Worm (Caenorhabditis elegans) whole organism, L3 larva: ENCODE results near the gene cdc-48.1.

Experiments
- ceh-82 ChIP-seq: fragments of 150-350 bp; optimal IDR thresholded peaks from 2 replicates; lab custom pipeline; 2014; ENCODE audit warnings: missing biosample characterization, missing genetic modification characterization
- elt-3 ChIP-seq, 3 experiments: fragments of 150-350 bp in 1 of 3; sonication (generic microtip) in 2 of 3; optimal IDR thresholded peaks; 2 replicates in 2 of 3; 4 replicates in 1 of 3; lab custom pipeline; 2014 to 2017; ENCODE audit warnings: missing biosample characterization in 3 of 3, missing genetic modification characterization in 3 of 3
- fkh-10 ChIP-seq: sonication (generic microtip); optimal IDR thresholded peaks from 2 replicates; lab custom pipeline; 2017; ENCODE audit warnings: missing biosample characterization, missing genetic modification reagents, missing genetic modification characterization
- lin-15B ChIP-seq: fragments of 150-350 bp; optimal IDR thresholded peaks from 2 replicates; lab custom pipeline; 2014; ENCODE audit warnings: missing biosample characterization, missing genetic modification characterization
- mdl-1 ChIP-seq: fragments of 150-350 bp; optimal IDR thresholded peaks from 2 replicates; lab custom pipeline; 2014; ENCODE audit warnings: missing biosample characterization, missing genetic modification characterization
- nfya-1 ChIP-seq: sonication (generic microtip); optimal IDR thresholded peaks from 2 replicates; lab custom pipeline; 2017; ENCODE audit warnings: missing genetic modification characterization, mild to moderate bottlenecking, missing compliant biosample characterization, antibody characterized with exemption, moderate library complexity; ENCODE audit not compliant: insufficient read depth
- unc-62 ChIP-seq: fragments of 150-350 bp; sonication (generic microtip); optimal IDR thresholded peaks from 4 replicates; lab custom pipeline; 2014; ENCODE audit warnings: missing biosample characterization, missing genetic modification reagents, missing genetic modification characterization

DNA sequence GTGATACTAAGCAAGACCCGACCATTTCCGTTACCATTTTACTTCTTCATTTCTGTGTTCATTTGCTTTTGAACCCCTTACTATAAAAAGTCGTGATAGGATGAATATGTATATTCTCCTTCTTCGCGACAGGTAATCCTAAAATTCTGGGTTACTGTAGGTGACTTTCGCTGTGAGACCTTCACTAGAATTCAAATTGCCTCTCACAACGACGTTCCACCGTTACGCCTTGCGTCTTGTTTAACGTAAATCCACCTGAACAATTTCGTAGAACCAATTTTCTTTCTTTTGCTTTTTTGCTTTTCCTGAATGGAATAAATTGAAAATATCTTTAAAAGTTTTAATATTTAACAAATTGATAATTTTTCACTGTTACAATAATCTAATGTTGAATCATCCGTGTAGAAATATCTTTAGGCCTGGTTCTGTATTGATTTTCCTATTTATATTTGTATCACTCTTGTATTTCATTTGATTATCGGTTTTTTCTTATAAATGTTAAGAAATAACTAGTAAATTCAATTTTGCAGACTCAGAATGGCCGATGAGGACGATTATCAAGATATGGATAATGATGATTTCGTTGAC lies 15.7 kb upstream of the cdc-48.1 start, which contains the start of gene rpb-6:
- TF ChIP-seq ceh-82 (tag; lab: Kevin White, UChicago) (no peak), mdl-1 (tag; lab: Kevin White, UChicago) (no peak), unc-62 (GFP tag; lab: Kevin White, UChicago) (no peak), nfya-1 (no peak), elt-3 (tag; optimal IDR thresholded peaks at IDR 0.05; lab: Kevin White, UChicago) (no peak), lin-15B (tag; lab: Kevin White, UChicago) (peak; percentile 39), fkh-10 (GFP tag; lab: Kevin White, UChicago) (no peak)
